Fruit fly (Drosophila melanogaster): ENCODE data around the gene Ca-alpha1T.

The Ca-alpha1T gene

dm6 chrX:6062160-6062559 lies 130.1 kb downstream of the Ca-alpha1T start:
- TF ChIP-seq insv (optimal IDR thresholded peaks at IDR 0.05) (no peak), h (optimal IDR thresholded peaks at IDR 0.05) (no peak), psq (optimal IDR thresholded peaks at IDR 0.05) (no peak), Sin3A (optimal IDR thresholded peaks at IDR 0.05) (no peak), Myc (optimal IDR thresholded peaks at IDR 0.05) (no peak), ttk (optimal IDR thresholded peaks at IDR 0.05) (no peak)

- TF ChIP-seq insv (optimal IDR thresholded peaks at IDR 0.05) (no peak), psq (optimal IDR thresholded peaks at IDR 0.05) (no peak), Myc (optimal IDR thresholded peaks at IDR 0.05) (no peak), h (optimal IDR thresholded peaks at IDR 0.05) (no peak), Sin3A (optimal IDR thresholded peaks at IDR 0.05) (no peak), ttk (optimal IDR thresholded peaks at IDR 0.05) (no peak)
These were observed 133.0 kb downstream of the Ca-alpha1T start for dm6 chrX:6059135-6059824.
